Worm (Caenorhabditis elegans) whole organism, young adult: ENCODE results near the gene C06A1.7.

Experiments
- B0019.2 ChIP-seq: fragments of 200-800 bp; sonication (Bioruptor generic); conservative IDR thresholded peaks from 2 replicates; pipeline ENCODE4 v1.3.6; 2022; ENCODE audit warnings: missing genetic modification reagents, missing genetic modification characterization, missing compliant biosample characterization
- B0261.1 ChIP-seq: sonication (generic microtip); optimal IDR thresholded peaks from 2 replicates; lab custom pipeline; 2016; ENCODE audit warnings: mild to moderate bottlenecking, missing genetic modification characterization, moderate library complexity, missing compliant biosample characterization
- C06A6.2 ChIP-seq: fragments of 200-800 bp; sonication (Bioruptor generic); conservative IDR thresholded peaks from 2 replicates; pipeline ENCODE4 v1.3.6; 2022; ENCODE audit warnings: missing genetic modification characterization, missing compliant biosample characterization
- F22D6.2 ChIP-seq: sonication (generic microtip); optimal IDR thresholded peaks from 2 replicates; lab custom pipeline; 2016; ENCODE audit warnings: mild to moderate bottlenecking, missing genetic modification characterization, missing compliant biosample characterization
- F23B12.7 ChIP-seq: sonication (generic microtip); optimal IDR thresholded peaks from 2 replicates; lab custom pipeline; 2017; ENCODE audit warnings: missing genetic modification characterization, mild to moderate bottlenecking, missing compliant biosample characterization, antibody characterized with exemption, moderate library complexity; ENCODE audit not compliant: insufficient read depth
- F37B4.10 ChIP-seq: fragments of 200-800 bp; sonication (Bioruptor generic); IDR thresholded peaks from 2 replicates; pipeline ENCODE4 v1.3.6; 2022; ENCODE audit warnings: missing genetic modification characterization, missing compliant biosample characterization
- F49E8.2 ChIP-seq: sonication (generic microtip); optimal IDR thresholded peaks from 3 replicates; lab custom pipeline; 2017; ENCODE audit warnings: missing genetic modification characterization, mild to moderate bottlenecking, missing compliant biosample characterization, antibody characterized with exemption, moderate library complexity; ENCODE audit not compliant: insufficient read depth
- F55B11.4 ChIP-seq: sonication (generic microtip); optimal IDR thresholded peaks from 2 replicates; lab custom pipeline; 2016; ENCODE audit warnings: missing compliant biosample characterization, missing genetic modification characterization, borderline replicate concordance; ENCODE audit not compliant: insufficient read depth
- F57C9.4 ChIP-seq: sonication (generic microtip); optimal IDR thresholded peaks from 2 replicates; lab custom pipeline; 2017; ENCODE audit warnings: mild to moderate bottlenecking, missing genetic modification characterization, missing compliant biosample characterization
- K12H6.12 ChIP-seq: fragments of 200-800 bp; sonication (Bioruptor generic); optimal IDR thresholded peaks from 2 replicates; lab custom pipeline; 2018; ENCODE audit warnings: mild to moderate bottlenecking, missing genetic modification characterization, missing compliant biosample characterization
- T07F8.4 ChIP-seq: sonication (generic microtip); optimal IDR thresholded peaks from 2 replicates; lab custom pipeline; 2016; ENCODE audit warnings: mild to moderate bottlenecking, missing genetic modification characterization, moderate library complexity, missing compliant biosample characterization
- T26A5.8 ChIP-seq: sonication (generic microtip); optimal IDR thresholded peaks from 2 replicates; lab custom pipeline; 2016; ENCODE audit warnings: missing genetic modification characterization, missing compliant biosample characterization
- Y53F4B.3 ChIP-seq: fragments of 200-800 bp; sonication (Bioruptor generic); IDR thresholded peaks from 2 replicates; pipeline ENCODE4 v1.3.6; 2022; ENCODE audit warnings: missing genetic modification reagents, missing genetic modification characterization, missing compliant biosample characterization
- Y56A3A.18 ChIP-seq: fragments of 200-800 bp; sonication (Bioruptor generic); IDR thresholded peaks from 2 replicates; pipeline ENCODE4 v1.3.6; 2022; ENCODE audit warnings: missing genetic modification reagents, missing genetic modification characterization, missing compliant biosample characterization
- Y79H2A.3 ChIP-seq: fragments of 200-800 bp; sonication (Bioruptor generic); conservative IDR thresholded peaks from 2 replicates; pipeline ENCODE4 v1.3.6; 2022; ENCODE audit warnings: missing genetic modification reagents, missing genetic modification characterization, missing compliant biosample characterization
- Y95B8A.8 ChIP-seq: fragments of 200-800 bp; sonication (Bioruptor generic); IDR thresholded peaks from 2 replicates; pipeline ENCODE4 v1.3.6; 2022; ENCODE audit warnings: missing genetic modification reagents, missing genetic modification characterization, missing compliant biosample characterization
- ama-1 ChIP-seq, 3 experiments: fragments of 150-350 bp in 1 of 3; sonication (generic microtip) in 2 of 3; optimal IDR thresholded peaks; 2 replicates each; lab custom pipeline; 2014 to 2018; ENCODE audit warnings: missing biosample characterization in 2 of 3, missing genetic modification characterization in 2 of 3, missing genetic modification reagents in 2 of 3
- aptf-2 ChIP-seq: fragments of 200-800 bp; sonication (Bioruptor generic); conservative IDR thresholded peaks from 2 replicates; pipeline ENCODE4 v1.3.6; 2022; ENCODE audit warnings: missing genetic modification reagents, missing genetic modification characterization, missing compliant biosample characterization
- aptf-3 ChIP-seq: fragments of 200-800 bp; sonication (Bioruptor generic); IDR thresholded peaks from 2 replicates; pipeline ENCODE4 v1.3.6; 2022; ENCODE audit warnings: missing genetic modification characterization, missing compliant biosample characterization
- attf-3 ChIP-seq: fragments of 200-800 bp; sonication (Bioruptor generic); conservative IDR thresholded peaks from 2 replicates; pipeline ENCODE4 v1.3.6; 2022; ENCODE audit warnings: missing genetic modification reagents, missing genetic modification characterization, missing compliant biosample characterization
- attf-5 ChIP-seq: fragments of 200-800 bp; sonication (Bioruptor generic); optimal IDR thresholded peaks from 2 replicates; lab custom pipeline; 2018; ENCODE audit warnings: mild to moderate bottlenecking, missing genetic modification characterization, missing compliant biosample characterization
- bed-1 ChIP-seq: fragments of 200-800 bp; sonication (Bioruptor generic); IDR thresholded peaks from 2 replicates; pipeline ENCODE4 v1.3.6; 2022; ENCODE audit warnings: missing genetic modification reagents, missing genetic modification characterization, missing compliant biosample characterization
- ceh-40 ChIP-seq: fragments of 200-800 bp; sonication (Bioruptor generic); IDR thresholded peaks from 2 replicates; pipeline ENCODE4 v1.3.6; 2022; ENCODE audit warnings: missing genetic modification characterization, missing compliant biosample characterization
- chd-7 ChIP-seq: sonication (generic microtip); optimal IDR thresholded peaks from 2 replicates; lab custom pipeline; 2016; ENCODE audit warnings: mild to moderate bottlenecking, missing genetic modification characterization, moderate library complexity, missing compliant biosample characterization
- dox-1 ChIP-seq: fragments of 200-800 bp; sonication (Bioruptor generic); IDR thresholded peaks from 2 replicates; pipeline ENCODE4 v1.3.6; 2022; ENCODE audit warnings: missing genetic modification reagents, missing genetic modification characterization, missing compliant biosample characterization
- fkh-3 ChIP-seq: sonication (generic microtip); optimal IDR thresholded peaks from 2 replicates; lab custom pipeline; 2016; ENCODE audit warnings: mild to moderate bottlenecking, missing genetic modification characterization, missing compliant biosample characterization
- hlh-12 ChIP-seq: sonication (generic microtip); optimal IDR thresholded peaks from 2 replicates; lab custom pipeline; 2016; ENCODE audit warnings: missing genetic modification characterization, missing compliant biosample characterization
- hmg-1.2 ChIP-seq: fragments of 200-800 bp; sonication (Bioruptor generic); IDR thresholded peaks from 2 replicates; pipeline ENCODE4 v1.3.6; 2022; ENCODE audit warnings: missing genetic modification reagents, missing genetic modification characterization, missing compliant biosample characterization
- lag-1 ChIP-seq: fragments of 200-800 bp; sonication (Bioruptor generic); IDR thresholded peaks from 2 replicates; pipeline ENCODE4 v1.3.6; 2022; ENCODE audit warnings: missing genetic modification reagents, missing genetic modification characterization, missing compliant biosample characterization
- let-526 ChIP-seq: fragments of 200-800 bp; sonication (Bioruptor generic); IDR thresholded peaks from 2 replicates; pipeline ENCODE4 v1.3.6; 2022; ENCODE audit warnings: missing genetic modification reagents, missing genetic modification characterization, missing compliant biosample characterization
- lin-26 ChIP-seq: fragments of 200-800 bp; sonication (Bioruptor generic); IDR thresholded peaks from 2 replicates; pipeline ENCODE4 v1.3.6; 2022; ENCODE audit warnings: missing genetic modification reagents, missing genetic modification characterization, missing compliant biosample characterization
- lin-54 ChIP-seq: fragments of 200-800 bp; sonication (Bioruptor generic); optimal IDR thresholded peaks from 2 replicates; lab custom pipeline; 2018; ENCODE audit warnings: mild to moderate bottlenecking, missing genetic modification characterization, missing compliant biosample characterization
- madf-3 ChIP-seq: fragments of 200-800 bp; sonication (Bioruptor generic); IDR thresholded peaks from 2 replicates; pipeline ENCODE4 v1.3.6; 2022; ENCODE audit warnings: missing genetic modification reagents, missing genetic modification characterization, missing compliant biosample characterization
- madf-8 ChIP-seq: fragments of 200-800 bp; sonication (Bioruptor generic); conservative IDR thresholded peaks from 2 replicates; pipeline ENCODE4 v1.3.6; 2022; ENCODE audit warnings: missing genetic modification reagents, missing genetic modification characterization, missing compliant biosample characterization
- nhr-27 ChIP-seq: fragments of 200-800 bp; sonication (Bioruptor generic); optimal IDR thresholded peaks from 2 replicates; lab custom pipeline; 2018; ENCODE audit warnings: mild to moderate bottlenecking, missing genetic modification characterization, moderate library complexity, missing compliant biosample characterization
- nhr-80 ChIP-seq: sonication (generic microtip); optimal IDR thresholded peaks from 2 replicates; lab custom pipeline; 2016; ENCODE audit warnings: missing genetic modification characterization, missing compliant biosample characterization
- sea-2 ChIP-seq: fragments of 200-800 bp; sonication (Bioruptor generic); IDR thresholded peaks from 2 replicates; pipeline ENCODE4 v1.3.6; 2022; ENCODE audit warnings: missing genetic modification characterization, missing compliant biosample characterization
- snpc-4 ChIP-seq, 5 experiments: fragments of 150-350 bp in 1 of 5; sonication (generic microtip) in 4 of 5; optimal IDR thresholded peaks; 2 replicates each; lab custom pipeline; 2014 to 2018; ENCODE audit warnings: missing genetic modification characterization in 5 of 5, missing biosample characterization in 3 of 5, antibody characterized with exemption in 2 of 5, mild to moderate bottlenecking in 2 of 5, missing compliant biosample characterization in 2 of 5, missing genotype in 2 of 5, moderate library complexity in 2 of 5, missing genetic modification reagents in 1 of 5
- sptf-2 ChIP-seq: fragments of 200-800 bp; sonication (Bioruptor generic); optimal IDR thresholded peaks from 2 replicates; lab custom pipeline; 2018; ENCODE audit warnings: mild to moderate bottlenecking, missing genetic modification characterization, missing compliant biosample characterization
- tlf-1 ChIP-seq: fragments of 200-800 bp; sonication (Bioruptor generic); optimal IDR thresholded peaks from 2 replicates; lab custom pipeline; 2018; ENCODE audit warnings: mild to moderate bottlenecking, missing genetic modification characterization, missing compliant biosample characterization
- unc-62 ChIP-seq: fragments of 150-350 bp; optimal IDR thresholded peaks from 2 replicates; lab custom pipeline; 2014; ENCODE audit warnings: missing biosample characterization, missing genetic modification reagents, missing genetic modification characterization
- zim-3 ChIP-seq: sonication (generic microtip); optimal IDR thresholded peaks from 2 replicates; lab custom pipeline; 2017; ENCODE audit warnings: mild to moderate bottlenecking, missing genetic modification characterization, moderate library complexity, missing compliant biosample characterization
- ztf-18 ChIP-seq: sonication (generic microtip); optimal IDR thresholded peaks from 2 replicates; lab custom pipeline; 2016; ENCODE audit warnings: missing genotype, mild to moderate bottlenecking, missing genetic modification characterization, missing compliant biosample characterization
- ztf-26 ChIP-seq: sonication (generic microtip); optimal IDR thresholded peaks from 2 replicates; lab custom pipeline; 2017; ENCODE audit warnings: missing genetic modification characterization, missing compliant biosample characterization
- ztf-28 ChIP-seq: fragments of 200-800 bp; sonication (Bioruptor generic); IDR thresholded peaks from 2 replicates; pipeline ENCODE4 v1.3.6; 2022; ENCODE audit warnings: missing genetic modification reagents, missing genetic modification characterization, missing compliant biosample characterization
- ztf-3 ChIP-seq: fragments of 200-800 bp; sonication (Bioruptor generic); optimal IDR thresholded peaks from 2 replicates; lab custom pipeline; 2018; ENCODE audit warnings: mild to moderate bottlenecking, missing genetic modification characterization, missing compliant biosample characterization

The C06A1.7 gene

ce11 chrII:10551985-10552736 lies 12.5 kb upstream of the C06A1.7 start (continued):
- TF ChIP-seq lag-1 (GFP tag; lab: Robert Waterston, UW) (no peak), T26A5.8 (tag; lab: Kevin White, UChicago) (no peak), aptf-3 (no peak), K12H6.12 (tag; lab: Kevin White, UChicago) (peak; percentile 90), F55B11.4 (no peak), Y53F4B.3 (GFP tag; lab: Robert Waterston, UW) (no peak), nhr-80 (peak; percentile 54), chd-7 (tag; lab: Kevin White, UChicago) (peak; percentile 87), F22D6.2 (tag; lab: Kevin White, UChicago) (peak; percentile 76), unc-62 (GFP tag; lab: Kevin White, UChicago) (peak; percentile 51), ztf-28 (GFP tag; lab: Robert Waterston, UW) (no peak), fkh-3 (tag; lab: Kevin White, UChicago) (no peak), snpc-4 (GFP tag; optimal IDR thresholded peaks at IDR 0.05; lab: Kevin White, UChicago) (no peak), snpc-4 (tag; optimal IDR thresholded peaks at IDR 0.05; lab: Kevin White, UChicago) (peak in 3 of 4 experiments; percentile 16 to 53 (median 52)), bed-1 (GFP tag; lab: Robert Waterston, UW) (no peak), aptf-2 (GFP tag; lab: Robert Waterston, UW) (no peak), hlh-12 (tag; lab: Kevin White, UChicago) (no peak), lin-54 (GFP tag; lab: Kevin White, UChicago) (peak; percentile 47), dox-1 (GFP tag; lab: Robert Waterston, UW) (peak; percentile 72), ztf-18 (tag; lab: Kevin White, UChicago) (no peak), zim-3 (no peak), B0019.2 (no peak), B0261.1 (tag; lab: Kevin White, UChicago) (no peak), madf-3 (GFP tag; lab: Robert Waterston, UW) (peak; percentile 81), sea-2 (GFP tag; lab: Robert Waterston, UW) (no peak), Y56A3A.18 (GFP tag; lab: Robert Waterston, UW) (no peak), attf-3 (GFP tag; lab: Robert Waterston, UW) (no peak), ztf-26 (tag; lab: Kevin White, UChicago) (peak; percentile 76), T07F8.4 (tag; lab: Kevin White, UChicago) (peak; percentile 34), tlf-1 (peak; percentile 68), lin-26 (peak; percentile 60; the same call in 1 of the 2 replicates), ceh-40 (0 out of 2 replicates have a peak, but pooled peaks have one; percentile 25), Y95B8A.8 (GFP tag; lab: Robert Waterston, UW) (no peak), nhr-27 (tag; lab: Kevin White, UChicago) (no peak), sptf-2 (GFP tag; lab: Kevin White, UChicago) (no peak), let-526 (GFP tag; lab: Robert Waterston, UW) (peak; percentile 64; the same call in 1 of the 2 replicates), ama-1 (optimal IDR thresholded peaks at IDR 0.05; lab: Kevin White, UChicago) (no peak), ama-1 (GFP tag; optimal IDR thresholded peaks at IDR 0.05; lab: Kevin White, UChicago) (peak in 1 of 2 experiments; percentile 12), F57C9.4 (tag; lab: Kevin White, UChicago) (no peak), F23B12.7 (tag; lab: Kevin White, UChicago) (no peak), F49E8.2 (tag; lab: Kevin White, UChicago) (no peak), C06A6.2 (peak; percentile 76), ztf-3 (GFP tag; lab: Kevin White, UChicago) (peak; percentile 21), Y79H2A.3 (GFP tag; lab: Robert Waterston, UW) (no peak), attf-5 (GFP tag; lab: Kevin White, UChicago) (peak; percentile 77), hmg-1.2 (GFP tag; lab: Robert Waterston, UW) (peak; percentile 87), F37B4.10 (GFP tag; lab: Robert Waterston, UW) (no peak), madf-8 (no peak)
